Worm (Caenorhabditis elegans): ENCODE measurements around the gene aff-1.

DNA sequence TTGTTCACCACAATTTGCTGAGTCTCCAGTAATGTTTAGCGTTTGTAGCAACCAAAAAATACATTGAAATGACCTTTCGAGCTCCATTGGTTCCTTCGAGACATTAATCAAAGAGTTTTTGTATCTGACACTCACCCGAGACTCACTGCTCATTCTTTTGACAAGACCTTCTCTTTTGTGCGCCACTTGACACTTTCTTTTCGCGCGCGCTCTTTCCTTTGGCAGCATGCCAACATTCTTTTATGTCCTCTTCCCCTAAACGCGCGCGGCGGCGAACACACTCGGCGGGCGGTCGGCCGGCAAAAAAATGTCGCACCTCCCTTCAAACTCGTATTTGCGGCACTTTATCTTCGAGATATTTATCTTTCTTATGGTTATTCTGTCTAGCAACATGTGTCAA, 19.9 kb downstream of the aff-1 start:
- TF ChIP-seq ZK546.5 (tag; optimal IDR thresholded peaks at IDR 0.05), result no peak
- no peak for TF ChIP-seq ama-1 (optimal IDR thresholded peaks at IDR 0.05)
- TF ChIP-seq unc-39 (tag; optimal IDR thresholded peaks at IDR 0.05), result no peak
- no peak for TF ChIP-seq lsy-2 (tag; optimal IDR thresholded peaks at IDR 0.05)
- no peak for TF ChIP-seq ztf-4 (tag; optimal IDR thresholded peaks at IDR 0.05)
- no peak for TF ChIP-seq nhr-237 (tag; optimal IDR thresholded peaks at IDR 0.05)
- TF ChIP-seq unc-62 (GFP tag; optimal IDR thresholded peaks at IDR 0.05), result no peak
- TF ChIP-seq nhr-11 (tag; optimal IDR thresholded peaks at IDR 0.05), result no peak
- TF ChIP-seq egl-27 (tag; optimal IDR thresholded peaks at IDR 0.05), result peak; percentile 39
- TF ChIP-seq zag-1 (tag; optimal IDR thresholded peaks at IDR 0.05), result no peak
- no peak for TF ChIP-seq fos-1 (tag; optimal IDR thresholded peaks at IDR 0.05)

All from whole organism, L2 larva.